Worm (Caenorhabditis elegans): Measurements from ENCODE around the gene asb-2.
A peak's percentile ranks its signal among the peaks of the same experiment; 100 is the strongest.

Gene asb-2

DNA sequence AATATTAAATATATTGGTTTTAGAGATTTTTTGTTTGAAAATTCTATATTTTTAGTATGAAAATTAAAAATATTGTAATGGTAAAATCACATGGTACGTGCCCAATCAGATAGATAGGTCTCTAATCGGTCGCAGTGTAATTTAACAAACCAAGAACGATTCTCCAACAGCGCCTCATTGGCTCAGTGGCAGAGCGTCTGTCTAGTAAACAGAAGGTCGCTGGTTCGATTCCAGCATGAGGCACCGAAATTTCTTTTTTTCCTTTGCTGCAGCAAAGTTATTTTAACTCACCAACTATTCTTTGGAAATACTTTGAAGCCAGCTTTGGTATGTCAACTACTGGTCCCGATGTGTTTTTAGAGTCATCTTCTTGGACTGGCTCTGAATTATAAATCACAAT, 24.7 kb upstream of the asb-2 start (continued):
- TF ChIP-seq efl-1 (optimal IDR thresholded peaks at IDR 0.05) (no peak), efl-1 (GFP tag; optimal IDR thresholded peaks at IDR 0.05 in 1 of 2) (peak in 1 of 2 experiments; percentile 48), lin-35 (GFP tag; optimal IDR thresholded peaks at IDR 0.05) (peak in 1 of 2 experiments; percentile 56), C34B4.2 (tag; optimal IDR thresholded peaks at IDR 0.05) (no peak), lin-13 (GFP tag; optimal IDR thresholded peaks at IDR 0.05) (no peak), nhr-90 (tag; optimal IDR thresholded peaks at IDR 0.05; ENCODE audit: poor library complexity) (peak; percentile 49), fkh-10 (GFP tag; optimal IDR thresholded peaks at IDR 0.05) (no peak), ztf-11 (tag; optimal IDR thresholded peaks at IDR 0.05) (no peak), nhr-71 (tag; optimal IDR thresholded peaks at IDR 0.05) (no peak), ces-1 (GFP tag; optimal IDR thresholded peaks at IDR 0.05) (no peak), xbp-1 (tag; optimal IDR thresholded peaks at IDR 0.05) (peak; percentile 48), sox-4 (tag; optimal IDR thresholded peaks at IDR 0.05) (no peak), elt-3 (tag; optimal IDR thresholded peaks at IDR 0.05) (no peak), tlp-1 (tag; optimal IDR thresholded peaks at IDR 0.05) (no peak), snu-23 (GFP tag; optimal IDR thresholded peaks at IDR 0.05) (peak; percentile 64), F16B12.6 (tag; optimal IDR thresholded peaks at IDR 0.05) (no peak), swsn-7 (tag; optimal IDR thresholded peaks at IDR 0.05) (peak; percentile 30), zip-4 (GFP tag; optimal IDR thresholded peaks at IDR 0.05) (no peak), ceh-8 (GFP tag; optimal IDR thresholded peaks at IDR 0.05) (no peak), C16A3.4 (tag; optimal IDR thresholded peaks at IDR 0.05) (peak; percentile 73), nhr-237 (tag; optimal IDR thresholded peaks at IDR 0.05) (no peak), efl-3 (GFP tag; optimal IDR thresholded peaks at IDR 0.05) (no peak), mab-9 (GFP tag; IDR thresholded peaks at IDR 0.05) (no peak), dsc-1 (tag; optimal IDR thresholded peaks at IDR 0.05) (peak; percentile 16), ets-5 (GFP tag; IDR thresholded peaks at IDR 0.05) (no peak), ama-1 (optimal IDR thresholded peaks at IDR 0.05) (no peak), mdl-1 (tag; optimal IDR thresholded peaks at IDR 0.05) (peak in 1 of 2 experiments; percentile 44), aha-1 (tag; optimal IDR thresholded peaks at IDR 0.05) (no peak), nhr-47 (tag; optimal IDR thresholded peaks at IDR 0.05) (no peak), unc-62 (GFP tag; optimal IDR thresholded peaks at IDR 0.05) (no peak), egl-27 (tag; optimal IDR thresholded peaks at IDR 0.05) (no peak), unc-130 (tag; optimal IDR thresholded peaks at IDR 0.05) (peak; percentile 47), blmp-1 (tag; optimal IDR thresholded peaks at IDR 0.05) (no peak), skn-1 (tag; optimal IDR thresholded peaks at IDR 0.05) (no peak), jun-1 (tag; optimal IDR thresholded peaks at IDR 0.05) (no peak), tbx-2 (tag; optimal IDR thresholded peaks at IDR 0.05) (no peak), fkh-4 (tag; optimal IDR thresholded peaks at IDR 0.05; ENCODE audit: borderline replicate concordance) (no peak), unc-30 (tag; optimal IDR thresholded peaks at IDR 0.05) (no peak)

DNA sequence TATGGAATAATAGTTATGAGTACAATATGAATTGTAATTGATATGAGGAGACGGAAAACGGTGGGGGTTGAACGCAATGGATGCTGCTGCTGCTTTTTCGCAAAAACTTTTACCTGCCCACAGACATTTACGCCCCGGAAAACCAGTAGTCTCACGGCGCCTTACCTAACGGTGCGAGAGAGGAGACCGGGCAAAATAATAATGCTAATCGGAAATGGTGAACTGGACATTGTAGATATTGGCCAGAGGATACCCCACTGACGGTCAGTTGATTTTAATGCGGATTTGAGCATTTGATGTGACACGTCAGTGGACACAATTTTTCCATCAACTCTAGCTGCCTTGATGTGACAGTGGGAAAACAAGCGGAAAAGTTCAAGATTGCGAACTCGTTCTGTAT, 21.3 kb upstream of the asb-2 start, which contains the start of gene mltn-13:
Gene mltn-13, minus strand, starts transcription at position 101 of the 400 bp plus-strand sequence.
- no peak for TF ChIP-seq aly-2 (tag; optimal IDR thresholded peaks at IDR 0.05)
- TF ChIP-seq zip-4 (GFP tag; optimal IDR thresholded peaks at IDR 0.05): no peak
- no peak for TF ChIP-seq sup-37 (GFP tag; optimal IDR thresholded peaks at IDR 0.05)
- no peak for TF ChIP-seq egl-27 (tag; optimal IDR thresholded peaks at IDR 0.05)
- no peak for TF ChIP-seq mdl-1 (tag; optimal IDR thresholded peaks at IDR 0.05)
- no peak for TF ChIP-seq ceh-88 (GFP tag; IDR thresholded peaks at IDR 0.05)
- no peak for TF ChIP-seq unc-62 (GFP tag; optimal IDR thresholded peaks at IDR 0.05)
- TF ChIP-seq skn-1 (tag; optimal IDR thresholded peaks at IDR 0.05): no peak
- TF ChIP-seq sptf-1 (tag; optimal IDR thresholded peaks at IDR 0.05): no peak
- no peak for TF ChIP-seq mep-1 (tag; optimal IDR thresholded peaks at IDR 0.05)
- TF ChIP-seq ama-1 (optimal IDR thresholded peaks at IDR 0.05): no peak
- TF ChIP-seq lin-13 (GFP tag; optimal IDR thresholded peaks at IDR 0.05): no peak
- TF ChIP-seq pax-3 (tag; optimal IDR thresholded peaks at IDR 0.05): no peak
- TF ChIP-seq lsy-2 (tag; optimal IDR thresholded peaks at IDR 0.05): no peak
- TF ChIP-seq grh-1 (GFP tag; IDR thresholded peaks at IDR 0.05): no peak
- no peak for TF ChIP-seq fkh-10 (GFP tag; optimal IDR thresholded peaks at IDR 0.05)
- TF ChIP-seq elt-3 (tag; optimal IDR thresholded peaks at IDR 0.05): no peak
- TF ChIP-seq alr-1 (tag; optimal IDR thresholded peaks at IDR 0.05; ENCODE audit: borderline replicate concordance): no peak
- no peak for TF ChIP-seq xbp-1 (tag; optimal IDR thresholded peaks at IDR 0.05)
- TF ChIP-seq jun-1 (tag; optimal IDR thresholded peaks at IDR 0.05): no peak

Data from whole organism, L1 larva.